Worm (Caenorhabditis elegans): Measurements from ENCODE around the gene C01G6.4.

Gene C01G6.4

DNA sequence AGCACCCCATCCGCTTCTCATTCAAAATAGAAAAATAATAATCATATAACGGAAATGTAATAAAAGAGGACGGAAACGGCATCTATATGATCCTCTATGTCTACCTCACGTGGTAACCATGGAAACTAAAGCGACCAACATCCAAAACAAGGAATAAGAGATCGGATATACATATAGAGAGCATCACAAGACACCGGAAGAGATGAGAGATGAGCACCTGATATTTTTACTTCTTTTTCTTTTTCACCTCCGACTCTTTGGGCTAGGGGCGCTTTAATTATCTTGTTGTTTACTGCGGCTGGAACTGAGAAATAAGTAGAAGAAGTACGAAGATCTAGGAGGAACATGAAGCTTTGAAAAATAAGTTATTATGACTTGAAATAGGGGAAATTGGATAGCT, 9.1 kb downstream of the C01G6.4 start:
- TF ChIP-seq fax-1 (tag; optimal IDR thresholded peaks at IDR 0.05) (no peak), K02D7.2 (tag; optimal IDR thresholded peaks at IDR 0.05) (no peak), hlh-30 (tag; optimal IDR thresholded peaks at IDR 0.05; ENCODE audit: insufficient read depth) (peak; percentile 34), syd-9 (tag; optimal IDR thresholded peaks at IDR 0.05) (no peak), ahr-1 (tag; optimal IDR thresholded peaks at IDR 0.05) (no peak)

DNA sequence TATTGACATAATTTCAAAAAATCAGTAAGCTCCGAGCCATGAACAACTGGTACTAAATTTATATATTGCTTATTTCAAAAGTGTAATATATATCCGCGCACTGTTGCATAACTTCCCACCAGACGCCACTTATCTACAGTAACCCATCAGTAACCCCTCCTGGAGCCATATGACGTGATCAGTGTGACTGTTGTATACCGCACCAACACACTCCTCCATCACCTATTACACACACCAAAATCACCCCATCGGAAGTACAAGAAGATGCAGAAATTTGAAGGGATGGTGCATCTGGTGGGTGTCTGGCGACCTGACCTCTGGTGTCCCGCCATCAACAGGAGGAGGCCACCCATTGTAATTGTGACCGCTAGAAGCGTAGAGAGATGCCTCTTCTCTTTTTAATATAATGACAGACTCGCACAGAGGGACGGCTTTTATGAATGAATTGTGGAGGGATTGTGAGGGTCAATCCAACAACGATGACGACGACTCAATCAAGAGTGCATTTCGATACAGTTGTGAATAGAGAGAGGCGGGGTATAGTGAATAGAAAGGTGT, 9.9 kb downstream of the C01G6.4 start:
- TF ChIP-seq pat-9 (tag; optimal IDR thresholded peaks at IDR 0.05) (no peak), T23F11.4 (GFP tag; optimal IDR thresholded peaks at IDR 0.05) (no peak), ceh-48 (tag; optimal IDR thresholded peaks at IDR 0.05) (no peak), hlh-8 (tag; optimal IDR thresholded peaks at IDR 0.05) (peak; percentile 11), nfya-1 (tag; optimal IDR thresholded peaks at IDR 0.05) (peak; percentile 25), pag-3 (tag; optimal IDR thresholded peaks at IDR 0.05; ENCODE audit: borderline replicate concordance) (no peak), unc-55 (GFP tag; optimal IDR thresholded peaks at IDR 0.05) (peak; percentile 46), fax-1 (tag; optimal IDR thresholded peaks at IDR 0.05) (no peak), tbx-2 (tag; optimal IDR thresholded peaks at IDR 0.05) (peak; percentile 18), sox-2 (GFP tag; IDR thresholded peaks at IDR 0.05) (peak; percentile 49), Y22D7AL.16 (tag; optimal IDR thresholded peaks at IDR 0.05) (no peak), ceh-2 (tag; optimal IDR thresholded peaks at IDR 0.05) (peak; percentile 12), ceh-31 (tag; optimal IDR thresholded peaks at IDR 0.05) (peak; percentile 40), ref-2 (tag; optimal IDR thresholded peaks at IDR 0.05) (peak; percentile 75), lin-11 (tag; optimal IDR thresholded peaks at IDR 0.05) (no peak), odd-2 (tag; optimal IDR thresholded peaks at IDR 0.05) (no peak), nhr-232 (tag; optimal IDR thresholded peaks at IDR 0.05) (no peak)

DNA sequence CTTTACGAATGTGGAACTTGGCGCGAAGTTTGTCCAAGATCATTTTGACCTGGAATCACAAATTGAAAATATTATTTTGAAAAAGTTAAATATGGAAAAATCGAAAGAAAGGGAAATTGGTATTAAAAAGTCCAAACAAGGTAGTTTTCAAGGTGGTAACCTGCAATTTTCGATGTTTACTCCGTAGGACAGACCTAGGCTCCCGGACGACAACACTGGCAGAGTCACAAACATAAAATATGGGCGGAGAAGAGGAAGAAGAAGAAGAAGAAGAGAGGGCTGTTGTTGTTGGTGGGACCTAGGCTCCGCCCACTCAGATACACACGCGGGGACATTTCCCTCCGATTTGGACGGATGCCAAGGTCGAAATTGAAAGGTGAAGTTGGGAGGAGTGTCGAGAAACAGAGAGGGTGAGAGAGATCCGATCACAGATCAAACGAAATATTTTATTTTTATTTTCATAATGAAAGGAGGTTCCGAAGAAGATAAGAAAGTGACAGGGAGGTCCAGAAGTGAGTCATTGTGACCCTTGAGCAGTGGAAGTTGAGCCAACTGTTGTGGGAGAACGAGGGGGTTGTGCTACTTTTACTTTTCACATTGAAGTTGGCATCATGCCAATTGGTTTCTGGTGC, 10.8 kb downstream of the C01G6.4 start, which contains the start of gene aqp-2:
Gene aqp-2, minus strand, starts transcription at position 51 of the 632 bp plus-strand sequence.
- peak; percentile 54 for TF ChIP-seq ceh-18 (tag; optimal IDR thresholded peaks at IDR 0.05)
- peak; percentile 42 for TF ChIP-seq sdc-2 (tag; optimal IDR thresholded peaks at IDR 0.05)
- TF ChIP-seq unc-55 (GFP tag; optimal IDR thresholded peaks at IDR 0.05): peak; percentile 77
- peak; percentile 67 for TF ChIP-seq ama-1 (optimal IDR thresholded peaks at IDR 0.05)
- no peak for TF ChIP-seq hlh-30 (tag; optimal IDR thresholded peaks at IDR 0.05; ENCODE audit: insufficient read depth)
- TF ChIP-seq rnt-1 (tag; optimal IDR thresholded peaks at IDR 0.05): peak; percentile 53
- no peak for TF ChIP-seq elt-2 (tag; optimal IDR thresholded peaks at IDR 0.05)
- no peak for TF ChIP-seq ceh-2 (tag; optimal IDR thresholded peaks at IDR 0.05)
- TF ChIP-seq syd-9 (tag; optimal IDR thresholded peaks at IDR 0.05): peak; percentile 21
- TF ChIP-seq ceh-45 (GFP tag; IDR thresholded peaks at IDR 0.05): no peak

DNA sequence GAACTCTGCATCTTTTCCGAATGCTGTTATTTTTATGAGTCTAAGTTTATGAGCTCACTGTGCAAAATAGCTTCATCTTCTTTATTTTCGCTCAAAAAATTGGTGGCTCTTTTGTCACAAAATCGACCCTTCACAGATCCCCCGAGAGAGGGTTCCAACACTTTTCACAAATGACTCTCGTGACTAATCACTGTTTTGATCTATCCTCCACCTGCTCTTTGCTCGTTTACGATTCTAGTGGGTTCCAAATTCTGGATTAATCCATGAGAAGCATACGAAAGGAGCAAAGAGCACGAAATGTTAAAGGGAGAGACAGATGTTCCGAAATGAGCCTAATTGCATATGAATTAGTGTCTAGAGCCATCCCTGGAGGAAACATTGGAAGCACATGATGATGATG, 11.4 kb downstream of the C01G6.4 start:
- TF ChIP-seq fax-1 (tag; optimal IDR thresholded peaks at IDR 0.05) (no peak), unc-3 (GFP tag; conservative IDR thresholded peaks at IDR 0.05) (no peak), unc-3 (tag; optimal IDR thresholded peaks at IDR 0.05) (peak; percentile 16), T23F11.4 (GFP tag; optimal IDR thresholded peaks at IDR 0.05) (no peak), ceh-9 (tag; optimal IDR thresholded peaks at IDR 0.05) (no peak), unc-42 (tag; optimal IDR thresholded peaks at IDR 0.05) (peak; percentile 5)

DNA sequence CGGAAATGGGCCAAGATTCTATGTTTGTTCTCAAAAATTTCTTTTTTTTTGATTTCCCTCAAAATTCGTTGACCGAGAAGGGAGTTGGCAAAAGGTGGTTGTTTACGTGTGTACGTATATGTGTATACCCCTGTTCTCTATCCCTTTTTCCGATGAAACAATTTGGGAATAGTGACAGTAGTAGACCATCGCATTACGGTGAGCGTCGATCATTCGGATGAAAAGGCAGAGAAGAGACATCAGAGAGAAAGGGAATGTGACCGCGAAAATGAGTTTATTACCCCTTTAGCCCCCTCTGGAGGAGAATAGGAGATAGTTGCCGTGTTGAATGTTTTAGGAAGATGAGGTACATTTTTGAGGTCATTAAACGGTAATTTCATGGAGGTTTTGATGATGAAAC, 12.8 kb downstream of the C01G6.4 start:
- TF ChIP-seq nhr-232 (tag; optimal IDR thresholded peaks at IDR 0.05): no peak
- TF ChIP-seq ama-1 (optimal IDR thresholded peaks at IDR 0.05): peak; percentile 65
- TF ChIP-seq unc-55 (GFP tag; optimal IDR thresholded peaks at IDR 0.05): peak; percentile 19
- TF ChIP-seq nfya-1 (tag; optimal IDR thresholded peaks at IDR 0.05): peak; percentile 5

Measured in whole organism, late embryonic.